Fruit fly (Drosophila melanogaster) whole organism, embryonic: ENCODE results near the gene Rok.
A peak's percentile ranks its signal among the peaks of the same experiment; 100 is the strongest.

Experiments used
- Asciz ChIP-seq: fragments of 200-800 bp; sonication (Bioruptor generic); optimal IDR thresholded peaks from 2 replicates; lab custom pipeline; 2017; ENCODE audit warnings: missing biosample characterization, mild to moderate bottlenecking, missing genetic modification characterization, missing genetic modification reagents
- Blimp-1 ChIP-seq: fragments of 200-800 bp; sonication (Bioruptor generic); optimal IDR thresholded peaks from 3 replicates; lab custom pipeline; 2018; ENCODE audit warnings: missing biosample characterization, missing genetic modification characterization, mild to moderate bottlenecking, moderate library complexity, missing genetic modification reagents
- CG10565 ChIP-seq: fragments of 200-800 bp; sonication (Bioruptor generic); optimal IDR thresholded peaks from 3 replicates; lab custom pipeline; 2016; ENCODE audit warnings: missing biosample characterization, mild to moderate bottlenecking, missing genetic modification characterization
- CG12071 ChIP-seq: fragments of 200-800 bp; sonication (Bioruptor generic); optimal IDR thresholded peaks from 3 replicates; lab custom pipeline; 2018; ENCODE audit warnings: missing biosample characterization, mild to moderate bottlenecking, missing genetic modification characterization
- CG12219 ChIP-seq: fragments of 200-800 bp; sonication (Bioruptor generic); optimal IDR thresholded peaks from 3 replicates; lab custom pipeline; 2018; ENCODE audit warnings: missing biosample characterization, mild to moderate bottlenecking, missing genetic modification characterization
- CG12299 ChIP-seq: fragments of 200-800 bp; sonication (Bioruptor generic); optimal IDR thresholded peaks from 2 replicates; lab custom pipeline; 2018; ENCODE audit warnings: missing biosample characterization, mild to moderate bottlenecking, missing genetic modification characterization
- CG12744 ChIP-seq: fragments of 200-800 bp; sonication (Bioruptor generic); optimal IDR thresholded peaks from 2 replicates; lab custom pipeline; 2016; ENCODE audit warnings: missing biosample characterization, missing genetic modification characterization
- CG14710 ChIP-seq: fragments of 200-800 bp; sonication (Bioruptor generic); optimal IDR thresholded peaks from 3 replicates; lab custom pipeline; 2019; ENCODE audit warnings: missing biosample characterization, mild to moderate bottlenecking, missing genetic modification characterization, moderate library complexity
- CG16863 ChIP-seq: fragments of 200-800 bp; sonication (Bioruptor generic); optimal IDR thresholded peaks from 3 replicates; lab custom pipeline; 2016; ENCODE audit warnings: missing biosample characterization, missing genetic modification characterization
- CG17385 ChIP-seq: fragments of 200-800 bp; sonication (Bioruptor generic); optimal IDR thresholded peaks from 3 replicates; lab custom pipeline; 2018; ENCODE audit warnings: missing biosample characterization, mild to moderate bottlenecking, missing genetic modification characterization
- CG17802 ChIP-seq: fragments of 200-800 bp; sonication (Bioruptor generic); optimal IDR thresholded peaks from 2 replicates; lab custom pipeline; 2018; ENCODE audit warnings: missing biosample characterization, mild to moderate bottlenecking, missing genetic modification characterization, moderate library complexity
- CG18262 ChIP-seq: fragments of 200-800 bp; optimal IDR thresholded peaks from 3 replicates; lab custom pipeline; 2019; ENCODE audit warnings: missing biosample characterization, mild to moderate bottlenecking, missing genetic modification characterization, moderate library complexity
- CG18476 ChIP-seq: fragments of 200-800 bp; sonication (Bioruptor generic); optimal IDR thresholded peaks from 2 replicates; lab custom pipeline; 2016; ENCODE audit warnings: missing biosample characterization, mild to moderate bottlenecking, missing genetic modification characterization
- CG18764 ChIP-seq: fragments of 200-800 bp; sonication (Bioruptor generic); optimal IDR thresholded peaks from 3 replicates; lab custom pipeline; 2016; ENCODE audit warnings: missing biosample characterization, missing genetic modification characterization
- CG2678 ChIP-seq: fragments of 200-800 bp; sonication (Bioruptor generic); optimal IDR thresholded peaks from 3 replicates; lab custom pipeline; 2019; ENCODE audit warnings: missing biosample characterization, mild to moderate bottlenecking, missing genetic modification characterization, moderate library complexity
- CG2712 ChIP-seq: fragments of 200-800 bp; optimal IDR thresholded peaks from 3 replicates; lab custom pipeline; 2019; ENCODE audit warnings: missing biosample characterization, mild to moderate bottlenecking, missing genetic modification characterization, moderate library complexity
- CG7839 ChIP-seq: fragments of 200-800 bp; sonication (Bioruptor generic); optimal IDR thresholded peaks from 3 replicates; lab custom pipeline; 2018; ENCODE audit warnings: missing biosample characterization, mild to moderate bottlenecking, missing genetic modification characterization, moderate library complexity
- CG8089 ChIP-seq: fragments of 200-800 bp; sonication (Bioruptor generic); optimal IDR thresholded peaks from 3 replicates; lab custom pipeline; 2016; ENCODE audit warnings: missing biosample characterization, missing genetic modification characterization
- CG8290 ChIP-seq, 3 experiments: fragments of 200-800 bp; sonication (Bioruptor generic); optimal IDR thresholded peaks; 2 replicates each; lab custom pipeline; 2016 to 2019; ENCODE audit warnings: missing biosample characterization in 3 of 3, missing genetic modification characterization in 3 of 3, mild to moderate bottlenecking in 2 of 3, moderate library complexity in 1 of 3
- CG9797 ChIP-seq: fragments of 200-800 bp; sonication (Bioruptor generic); optimal IDR thresholded peaks from 3 replicates; lab custom pipeline; 2018; ENCODE audit warnings: missing biosample characterization, mild to moderate bottlenecking, missing genetic modification characterization
- CG9817 ChIP-seq: fragments of 200-800 bp; sonication (Bioruptor generic); optimal IDR thresholded peaks from 2 replicates; lab custom pipeline; 2018; ENCODE audit warnings: missing biosample characterization, mild to moderate bottlenecking, missing genetic modification characterization, moderate library complexity
- Dip2 ChIP-seq: fragments of 200-800 bp; sonication (Bioruptor generic); IDR thresholded peaks from 2 replicates; pipeline ENCODE4 v1.3.6; 2022; ENCODE audit warnings: missing biosample characterization, missing genetic modification characterization
- Ets65A ChIP-seq: fragments of 200-800 bp; sonication (Bioruptor generic); peaks from one replicate; lab custom pipeline; 2016; ENCODE audit warnings: missing biosample characterization, missing genetic modification characterization
- Fer1 ChIP-seq: fragments of 200-800 bp; sonication (Bioruptor generic); optimal IDR thresholded peaks from 2 replicates; lab custom pipeline; 2017; ENCODE audit warnings: missing biosample characterization, mild to moderate bottlenecking, missing genetic modification characterization
- Hr51 ChIP-seq, 2 experiments: fragments of 200-800 bp; sonication (Bioruptor generic); optimal IDR thresholded peaks; 2 replicates in 1 of 2; 3 replicates in 1 of 2; lab custom pipeline; 2016 to 2018; ENCODE audit warnings: missing biosample characterization in 2 of 2, missing genetic modification characterization in 2 of 2, mild to moderate bottlenecking in 1 of 2, moderate library complexity in 1 of 2
- MBD-R2 ChIP-seq: fragments of 200-800 bp; sonication (Bioruptor generic); IDR thresholded peaks from 2 replicates; pipeline ENCODE4 v1.3.6; 2022; ENCODE audit warnings: missing biosample characterization, missing genetic modification characterization
- Med ChIP-seq: fragments of 200-800 bp; sonication (Bioruptor generic); peaks from one replicate; lab custom pipeline; 2016; ENCODE audit warnings: missing biosample characterization, missing genetic modification characterization, mild to moderate bottlenecking, inconsistent platforms, moderate library complexity
- Oli ChIP-seq: fragments of 200-800 bp; sonication (Bioruptor generic); optimal IDR thresholded peaks from 2 replicates; lab custom pipeline; 2018; ENCODE audit warnings: missing biosample characterization, mild to moderate bottlenecking, missing genetic modification characterization, moderate library complexity
- Sox100B ChIP-seq: fragments of 200-800 bp; sonication (Bioruptor generic); optimal IDR thresholded peaks from 3 replicates; lab custom pipeline; 2018; ENCODE audit warnings: missing biosample characterization, mild to moderate bottlenecking, missing genetic modification characterization
- Taf1 ChIP-seq: fragments of 200-800 bp; sonication (Bioruptor generic); IDR thresholded peaks from 2 replicates; pipeline ENCODE4 v1.3.6; 2022; ENCODE audit warnings: missing biosample characterization, missing genetic modification characterization
- aop ChIP-seq: fragments of 200-800 bp; sonication (Bioruptor generic); IDR thresholded peaks from 2 replicates; pipeline ENCODE4 v1.3.6; 2022; ENCODE audit warnings: missing biosample characterization, missing genetic modification characterization
- bsh ChIP-seq, 2 experiments: fragments of 200-800 bp; sonication (Bioruptor generic); optimal IDR thresholded peaks; 2 replicates each; lab custom pipeline; 2017 to 2018; ENCODE audit warnings: mild to moderate bottlenecking in 2 of 2, missing biosample characterization in 2 of 2, missing genetic modification characterization in 2 of 2, moderate library complexity in 1 of 2
- cato ChIP-seq: fragments of 200-800 bp; sonication (Bioruptor generic); optimal IDR thresholded peaks from 2 replicates; lab custom pipeline; 2016; ENCODE audit warnings: missing biosample characterization, missing genetic modification characterization, borderline replicate concordance
- crol ChIP-seq: fragments of 200-800 bp; sonication (Bioruptor generic); IDR thresholded peaks from 2 replicates; pipeline ENCODE4 v1.3.6; 2022; ENCODE audit warnings: missing biosample characterization, missing genetic modification characterization
- dmrt99B ChIP-seq: fragments of 200-800 bp; sonication (Bioruptor generic); optimal IDR thresholded peaks from 2 replicates; lab custom pipeline; 2018; ENCODE audit warnings: missing biosample characterization, mild to moderate bottlenecking, missing genetic modification characterization, moderate library complexity
- exex ChIP-seq: fragments of 200-800 bp; sonication (Bioruptor generic); optimal IDR thresholded peaks from 4 replicates; lab custom pipeline; 2018; ENCODE audit warnings: missing biosample characterization, mild to moderate bottlenecking, missing genetic modification characterization, moderate library complexity
- nmo ChIP-seq: fragments of 200-800 bp; sonication (Bioruptor generic); optimal IDR thresholded peaks from 2 replicates; lab custom pipeline; 2018; ENCODE audit warnings: missing biosample characterization, mild to moderate bottlenecking, missing genetic modification characterization, moderate library complexity
- phol ChIP-seq: fragments of 200-800 bp; sonication (Bioruptor generic); optimal IDR thresholded peaks from 3 replicates; lab custom pipeline; 2018; ENCODE audit warnings: missing biosample characterization, mild to moderate bottlenecking, missing genetic modification characterization, moderate library complexity
- salm ChIP-seq: fragments of 200-800 bp; sonication (Bioruptor generic); optimal IDR thresholded peaks from 2 replicates; lab custom pipeline; 2018; ENCODE audit warnings: missing biosample characterization, mild to moderate bottlenecking, missing genetic modification characterization
- sens ChIP-seq: fragments of 200-800 bp; sonication (Bioruptor generic); peaks from one replicate; lab custom pipeline; 2016; ENCODE audit warnings: missing biosample characterization, missing genetic modification characterization
- sob ChIP-seq: fragments of 200-800 bp; sonication (Bioruptor generic); IDR thresholded peaks from 2 replicates; pipeline ENCODE4 v1.3.6; 2022; ENCODE audit warnings: missing biosample characterization, missing genetic modification characterization
- sr ChIP-seq: fragments of 200-800 bp; sonication (Bioruptor generic); IDR thresholded peaks from 3 replicates; pipeline ENCODE4 v1.3.6; 2022; ENCODE audit warnings: missing biosample characterization, missing genetic modification characterization

The Rok gene

DNA sequence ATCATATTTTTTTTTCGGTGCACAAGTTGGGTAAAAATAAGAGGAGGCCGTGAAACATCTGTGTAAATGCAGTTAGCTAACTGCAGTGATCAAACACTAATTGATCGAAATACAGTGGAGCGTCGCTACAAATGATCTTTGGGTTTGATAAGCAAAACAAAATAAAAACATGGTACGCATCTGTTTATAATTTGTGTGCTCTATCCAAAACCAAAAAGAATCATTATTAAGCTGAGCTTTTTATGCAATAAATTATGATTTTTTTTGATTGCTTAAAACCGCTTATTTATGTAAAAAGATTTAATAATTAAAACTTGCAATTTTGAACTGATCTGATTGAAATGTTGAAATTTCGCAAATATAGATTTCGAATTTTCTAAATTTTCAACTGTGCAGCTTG, 33.0 kb upstream of the Rok start (continued):
- TF ChIP-seq Asciz (GFP tag; lab: Kevin White, UChicago) (peak; percentile 10), MBD-R2 (GFP tag; lab: Robert Waterston, UW) (no peak), sob (GFP tag; lab: Robert Waterston, UW) (no peak), bsh (GFP tag; optimal IDR thresholded peaks at IDR 0.05; lab: Kevin White, UChicago) (peak in 1 of 2 experiments; percentile 5), Hr51 (GFP tag; optimal IDR thresholded peaks at IDR 0.05; lab: Kevin White, UChicago) (peak in 1 of 2 experiments; percentile 44), Oli (tag; lab: Kevin White, UChicago) (peak; percentile 29), Sox100B (GFP tag; lab: Kevin White, UChicago) (peak; percentile 38), CG12219 (GFP tag; lab: Kevin White, UChicago) (no peak), Blimp-1 (GFP tag; lab: Kevin White, UChicago) (no peak), CG2712 (tag; lab: Kevin White, UChicago) (peak; percentile 13), CG12299 (tag; lab: Kevin White, UChicago) (no peak), CG7839 (tag; lab: Kevin White, UChicago) (peak; percentile 31), phol (tag; lab: Kevin White, UChicago) (peak; percentile 29), nmo (peak; percentile 6), CG12744 (GFP tag; lab: Kevin White, UChicago) (no peak), CG17385 (GFP tag; lab: Kevin White, UChicago) (peak; percentile 18), CG18764 (GFP tag; lab: Kevin White, UChicago) (no peak), CG8089 (GFP tag; lab: Kevin White, UChicago) (no peak), Taf1 (no peak), CG9817 (no peak), CG2678 (tag; lab: Kevin White, UChicago) (peak; percentile 7), dmrt99B (peak; percentile 52), CG9797 (GFP tag; lab: Kevin White, UChicago) (no peak), CG17802 (tag; lab: Kevin White, UChicago) (no peak), Fer1 (GFP tag; lab: Kevin White, UChicago) (no peak), CG12071 (GFP tag; lab: Kevin White, UChicago) (no peak), crol (GFP tag; lab: Robert Waterston, UW) (no peak), CG18476 (GFP tag; lab: Kevin White, UChicago) (no peak), CG16863 (GFP tag; lab: Kevin White, UChicago) (no peak), sr (GFP tag; lab: Robert Waterston, UW) (no peak), Dip2 (GFP tag; lab: Robert Waterston, UW) (no peak), CG8290 (GFP tag; optimal IDR thresholded peaks at IDR 0.05; lab: Kevin White, UChicago) (no peak), CG8290 (tag; optimal IDR thresholded peaks at IDR 0.05; lab: Kevin White, UChicago) (no peak), CG18262 (tag; lab: Kevin White, UChicago) (peak; percentile 37)

DNA sequence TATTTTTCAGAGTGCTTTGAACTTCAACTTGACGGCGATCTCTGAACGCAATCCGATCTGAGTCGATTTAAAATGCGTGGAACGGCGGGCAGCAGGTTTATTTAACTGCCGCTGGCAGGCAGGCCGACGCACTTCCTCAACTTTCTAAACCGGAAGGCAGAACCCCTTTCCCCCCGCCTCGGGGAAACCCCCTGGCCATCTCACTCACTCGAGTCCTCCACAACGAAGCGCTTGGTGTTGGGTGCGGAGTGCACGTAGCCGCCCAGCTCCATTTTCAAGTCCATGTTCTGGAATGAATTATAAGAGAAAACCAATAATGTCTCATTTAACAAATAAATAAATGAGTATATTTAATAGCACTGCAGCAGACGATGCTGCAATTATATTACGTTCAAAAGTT, 32.6 kb upstream of the Rok start:
- TF ChIP-seq CG10565 (GFP tag; lab: Kevin White, UChicago) (no peak), salm (no peak), aop (GFP tag; lab: Robert Waterston, UW) (peak; percentile 58; the same call in 1 of the 2 replicates)

DNA sequence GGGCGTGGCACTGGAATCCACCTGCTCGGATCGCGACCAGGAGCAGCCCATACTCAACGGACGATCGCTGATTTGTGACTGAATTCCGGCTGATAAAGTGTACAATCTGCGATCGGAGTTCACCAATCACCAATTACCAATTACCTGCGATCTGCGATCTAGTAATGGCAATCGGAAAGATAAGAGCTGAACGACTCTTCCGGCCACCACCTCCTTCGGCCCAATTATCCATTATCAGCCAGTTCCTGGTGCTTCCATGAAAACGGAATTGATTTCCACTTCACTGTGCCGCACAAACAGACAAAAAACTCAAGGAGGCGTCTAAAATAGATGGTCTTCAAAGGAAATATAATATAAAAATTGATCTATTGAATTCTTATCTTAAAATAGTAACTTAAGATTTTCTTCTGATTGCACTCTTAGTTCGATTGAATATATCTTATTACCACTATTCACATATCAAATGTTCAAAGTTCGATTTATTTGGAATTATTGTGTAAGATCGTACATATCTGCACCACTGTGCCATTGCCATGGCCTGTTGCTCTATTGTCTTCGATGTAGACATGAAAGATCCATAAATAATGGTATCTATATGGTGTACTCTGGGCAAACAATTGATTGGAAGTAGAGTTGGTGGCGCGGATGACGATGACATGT, 27.3 kb upstream of the Rok start, which contains the start of gene CG15865:
Gene CG15865 (minus strand): TSS at position 51 of the 660 bp plus-strand sequence.
- TF ChIP-seq Med (GFP tag; lab: Kevin White, UChicago) = peak; percentile 28
- no peak for TF ChIP-seq CG14710 (tag; lab: Kevin White, UChicago)
- TF ChIP-seq cato (GFP tag; lab: Kevin White, UChicago) = no peak
- peak; percentile 64 for TF ChIP-seq sens (GFP tag; lab: Kevin White, UChicago)
- peak; percentile 79 for TF ChIP-seq Ets65A (GFP tag; lab: Kevin White, UChicago)
- peak; percentile 0 for TF ChIP-seq exex (tag; lab: Kevin White, UChicago)
